Worm (Caenorhabditis elegans) whole organism, late embryonic: ENCODE data around the gene pcca-1.

Experiments used
- C38D4.7 ChIP-seq: fragments of 200-800 bp; sonication (Bioruptor generic); optimal IDR thresholded peaks from 2 replicates; lab custom pipeline; 2018; ENCODE audit warnings: mild to moderate bottlenecking, missing genetic modification characterization, moderate library complexity, missing compliant biosample characterization
- K02D7.2 ChIP-seq: sonication (generic microtip); optimal IDR thresholded peaks from 2 replicates; lab custom pipeline; 2017; ENCODE audit warnings: mild to moderate bottlenecking, missing genetic modification characterization, missing compliant biosample characterization
- K09A11.1 ChIP-seq: sonication (generic microtip); optimal IDR thresholded peaks from 2 replicates; lab custom pipeline; 2017; ENCODE audit warnings: antibody characterized with exemption, mild to moderate bottlenecking, missing genetic modification characterization, missing compliant biosample characterization; ENCODE audit not compliant: insufficient read depth
- T23F11.4 ChIP-seq: fragments of 200-800 bp; sonication (Bioruptor generic); optimal IDR thresholded peaks from 2 replicates; lab custom pipeline; 2018; ENCODE audit warnings: mild to moderate bottlenecking, missing genetic modification characterization, missing compliant biosample characterization
- ceh-14 ChIP-seq: sonication (generic microtip); optimal IDR thresholded peaks from 2 replicates; lab custom pipeline; 2016; ENCODE audit warnings: missing genotype, missing genetic modification characterization, missing compliant biosample characterization
- ceh-18 ChIP-seq: sonication (generic microtip); optimal IDR thresholded peaks from 2 replicates; lab custom pipeline; 2016; ENCODE audit warnings: missing genetic modification characterization, missing compliant biosample characterization
- ceh-19 ChIP-seq: fragments of 200-800 bp; sonication (Bioruptor generic); optimal IDR thresholded peaks from 2 replicates; lab custom pipeline; 2018; ENCODE audit warnings: mild to moderate bottlenecking, missing genetic modification characterization, missing compliant biosample characterization
- ceh-34 ChIP-seq: sonication (generic microtip); optimal IDR thresholded peaks from 2 replicates; lab custom pipeline; 2016; ENCODE audit warnings: mild to moderate bottlenecking, missing genetic modification characterization, missing compliant biosample characterization
- ceh-48 ChIP-seq: sonication (generic microtip); optimal IDR thresholded peaks from 2 replicates; lab custom pipeline; 2016; ENCODE audit warnings: missing genetic modification characterization, inconsistent platforms, missing compliant biosample characterization
- che-1 ChIP-seq: sonication (generic microtip); optimal IDR thresholded peaks from 2 replicates; lab custom pipeline; 2016; ENCODE audit warnings: mild to moderate bottlenecking, missing genetic modification characterization, missing compliant biosample characterization
- dmd-4 ChIP-seq: sonication (generic microtip); optimal IDR thresholded peaks from 2 replicates; lab custom pipeline; 2016; ENCODE audit warnings: borderline replicate concordance, missing genetic modification characterization, missing compliant biosample characterization
- dve-1 ChIP-seq: sonication (generic microtip); optimal IDR thresholded peaks from 2 replicates; lab custom pipeline; 2017; ENCODE audit warnings: antibody characterized with exemption, mild to moderate bottlenecking, missing genetic modification characterization, missing compliant biosample characterization
- elt-2 ChIP-seq: sonication (generic microtip); optimal IDR thresholded peaks from 2 replicates; lab custom pipeline; 2016; ENCODE audit warnings: missing genetic modification reagents, missing genetic modification characterization, missing compliant biosample characterization
- ets-4 ChIP-seq: sonication (generic microtip); optimal IDR thresholded peaks from 2 replicates; lab custom pipeline; 2016; ENCODE audit warnings: missing genetic modification characterization, missing compliant biosample characterization
- fkh-10 ChIP-seq: fragments of 150-350 bp; optimal IDR thresholded peaks from 2 replicates; lab custom pipeline; 2014; ENCODE audit warnings: missing biosample characterization, missing genetic modification reagents, missing genetic modification characterization
- fkh-6 ChIP-seq: sonication (generic microtip); optimal IDR thresholded peaks from 2 replicates; lab custom pipeline; 2016; ENCODE audit warnings: missing genetic modification characterization, missing compliant biosample characterization
- gmeb-2 ChIP-seq: sonication (generic microtip); optimal IDR thresholded peaks from 2 replicates; lab custom pipeline; 2016; ENCODE audit warnings: missing genetic modification characterization, inconsistent platforms, missing compliant biosample characterization
- hlh-13 ChIP-seq: fragments of 200-800 bp; sonication (Bioruptor generic); optimal IDR thresholded peaks from 2 replicates; lab custom pipeline; 2018; ENCODE audit warnings: mild to moderate bottlenecking, missing genetic modification characterization, missing compliant biosample characterization
- hlh-8 ChIP-seq: sonication (generic microtip); optimal IDR thresholded peaks from 2 replicates; lab custom pipeline; 2016; ENCODE audit warnings: missing genotype, missing genetic modification characterization, missing compliant biosample characterization
- nfya-1 ChIP-seq: sonication (generic microtip); optimal IDR thresholded peaks from 2 replicates; lab custom pipeline; 2017; ENCODE audit warnings: missing genetic modification characterization, mild to moderate bottlenecking, missing compliant biosample characterization, antibody characterized with exemption, moderate library complexity
- nhr-11 ChIP-seq: fragments of 150-350 bp; optimal IDR thresholded peaks from 2 replicates; lab custom pipeline; 2014; ENCODE audit warnings: missing biosample characterization, missing genetic modification characterization
- pha-4 ChIP-seq: fragments of 150-350 bp; optimal IDR thresholded peaks from 2 replicates; lab custom pipeline; 2018; ENCODE audit warnings: missing biosample characterization, missing genetic modification reagents, missing genetic modification characterization
- rnt-1 ChIP-seq: sonication (generic microtip); optimal IDR thresholded peaks from 2 replicates; lab custom pipeline; 2016; ENCODE audit warnings: missing genetic modification characterization, missing compliant biosample characterization
- sdc-2 ChIP-seq: sonication (generic microtip); optimal IDR thresholded peaks from 2 replicates; lab custom pipeline; 2016; ENCODE audit warnings: missing genotype, missing genetic modification characterization, missing compliant biosample characterization
- ttx-3 ChIP-seq: sonication (generic microtip); optimal IDR thresholded peaks from 2 replicates; lab custom pipeline; 2016; ENCODE audit warnings: missing genetic modification reagents, missing genetic modification characterization, missing compliant biosample characterization
- unc-3 ChIP-seq, 2 experiments: fragments of 200-800 bp in 1 of 2; sonication (Bioruptor generic) in 1 of 2; sonication (generic microtip) in 1 of 2; conservative IDR thresholded peaks in 1 of 2; optimal IDR thresholded peaks in 1 of 2; 2 replicates each; pipeline versions ENCODE4 v1.3.6 to Lab custom; 2016 to 2022; ENCODE audit warnings: missing compliant biosample characterization in 2 of 2, missing genetic modification characterization in 2 of 2, missing genetic modification reagents in 1 of 2
- unc-42 ChIP-seq: sonication (generic microtip); optimal IDR thresholded peaks from 2 replicates; lab custom pipeline; 2016; ENCODE audit warnings: missing genotype, missing genetic modification characterization, missing compliant biosample characterization
- unc-55 ChIP-seq: sonication (generic microtip); optimal IDR thresholded peaks from 2 replicates; lab custom pipeline; 2017; ENCODE audit warnings: missing biosample characterization, missing genetic modification reagents, missing genetic modification characterization
- zip-5 ChIP-seq: sonication (generic microtip); optimal IDR thresholded peaks from 2 replicates; lab custom pipeline; 2016; ENCODE audit warnings: missing genetic modification characterization, missing compliant biosample characterization

The pcca-1 gene

ce11 chrX:7679835-7680234, 19.0 kb upstream of the pcca-1 start:
- TF ChIP-seq unc-42 (peak; percentile 94), ceh-18 (no peak)
- TF ChIP-seq, all 69 proteins: peak for 1

ce11 chrX:7678437-7679139, 17.8 kb upstream of the pcca-1 start:
- TF ChIP-seq fkh-10 = no peak
- TF ChIP-seq nfya-1 = peak; percentile 10
- TF ChIP-seq unc-42 = peak; percentile 17
- peak; percentile 1 for TF ChIP-seq ceh-34 (tag; lab: Kevin White, UChicago)
- TF ChIP-seq unc-3 (GFP tag; conservative IDR thresholded peaks at IDR 0.05; lab: Robert Waterston, UW) = no peak
- TF ChIP-seq unc-3 (tag; optimal IDR thresholded peaks at IDR 0.05; lab: Kevin White, UChicago) = peak; percentile 10
- TF ChIP-seq, all 69 proteins: peak for 4

- TF ChIP-seq ttx-3 (tag; lab: Kevin White, UChicago) (no peak), T23F11.4 (GFP tag; lab: Kevin White, UChicago) (no peak), elt-2 (tag; lab: Kevin White, UChicago) (no peak), che-1 (tag; lab: Kevin White, UChicago) (no peak), unc-55 (no peak), ets-4 (no peak), hlh-8 (tag; lab: Kevin White, UChicago) (no peak), sdc-2 (tag; lab: Kevin White, UChicago) (no peak), unc-42 (no peak), ceh-48 (tag; lab: Kevin White, UChicago) (no peak), hlh-13 (GFP tag; lab: Kevin White, UChicago) (no peak), unc-3 (GFP tag; conservative IDR thresholded peaks at IDR 0.05; lab: Robert Waterston, UW) (no peak), unc-3 (tag; optimal IDR thresholded peaks at IDR 0.05; lab: Kevin White, UChicago) (no peak)
- TF ChIP-seq, all 69 proteins: peak for 0
Measured at ce11 chrX:7674871-7675270, 14.1 kb upstream of the pcca-1 start.

ce11 chrX:7672693-7673092, 11.9 kb upstream of the pcca-1 start, which contains the start of gene F27D9.2:
Gene F27D9.2, plus strand, starts transcription at chrX:7672993.
- TF ChIP-seq ceh-19 (GFP tag; lab: Kevin White, UChicago) = no peak
- TF ChIP-seq K02D7.2 = no peak
- no peak for TF ChIP-seq nhr-11 (tag; lab: Kevin White, UChicago)

- TF ChIP-seq ttx-3 (tag; lab: Kevin White, UChicago) (no peak), zip-5 (tag; lab: Kevin White, UChicago) (no peak), fkh-6 (tag; lab: Kevin White, UChicago) (no peak), K09A11.1 (no peak), C38D4.7 (no peak), unc-55 (no peak), ets-4 (no peak), ceh-14 (tag; lab: Kevin White, UChicago) (no peak), dve-1 (tag; lab: Kevin White, UChicago) (no peak)
Measured at ce11 chrX:7670655-7671054, 9.9 kb upstream of the pcca-1 start, which contains the start of gene F27D9.7. Gene F27D9.7, minus strand, starts transcription at chrX:7670755.

ce11 chrX:7667394-7668089, 6.8 kb upstream of the pcca-1 start, which contains the start of gene F27D9.13:
Gene F27D9.13, minus strand, starts transcription at chrX:7667444.
- no peak for TF ChIP-seq che-1 (tag; lab: Kevin White, UChicago)
- no peak for TF ChIP-seq nhr-11 (tag; lab: Kevin White, UChicago)
- TF ChIP-seq dmd-4 (tag; lab: Kevin White, UChicago) = no peak
- TF ChIP-seq gmeb-2 (tag; lab: Kevin White, UChicago) = no peak
- TF ChIP-seq rnt-1 (tag; lab: Kevin White, UChicago) = no peak
- no peak for TF ChIP-seq pha-4
